Worm (Caenorhabditis elegans) whole organism, L3 larva: ENCODE measurements around the gene ZK353.4.

Experiments
- R02D3.7 ChIP-seq: fragments of 150-350 bp; optimal IDR thresholded peaks from 2 replicates; lab custom pipeline; 2014; ENCODE audit warnings: missing biosample characterization, missing genetic modification characterization
- ZK546.5 ChIP-seq: sonication (generic microtip); optimal IDR thresholded peaks from 2 replicates; lab custom pipeline; 2017; ENCODE audit warnings: missing biosample characterization, missing genetic modification characterization
- aly-2 ChIP-seq: fragments of 150-350 bp; optimal IDR thresholded peaks from 2 replicates; lab custom pipeline; 2014; ENCODE audit warnings: missing biosample characterization, missing genetic modification characterization
- ama-1 ChIP-seq: fragments of 150-350 bp; optimal IDR thresholded peaks from 2 replicates; lab custom pipeline; 2018
- ceh-16 ChIP-seq: sonication (generic microtip); optimal IDR thresholded peaks from 2 replicates; lab custom pipeline; 2017; ENCODE audit warnings: missing biosample characterization, missing genetic modification characterization
- ceh-28 ChIP-seq: fragments of 150-350 bp; optimal IDR thresholded peaks from 2 replicates; lab custom pipeline; 2014; ENCODE audit warnings: missing biosample characterization, missing genetic modification reagents, missing genetic modification characterization
- ceh-82 ChIP-seq: fragments of 150-350 bp; optimal IDR thresholded peaks from 2 replicates; lab custom pipeline; 2014; ENCODE audit warnings: missing biosample characterization, missing genetic modification characterization
- ceh-9 ChIP-seq: sonication (generic microtip); optimal IDR thresholded peaks from 2 replicates; lab custom pipeline; 2018; ENCODE audit warnings: missing biosample characterization, missing genetic modification characterization
- egl-5 ChIP-seq: fragments of 150-350 bp; optimal IDR thresholded peaks from 2 replicates; lab custom pipeline; 2017; ENCODE audit warnings: missing biosample characterization, missing genetic modification reagents, missing genetic modification characterization, inconsistent platforms
- elt-1 ChIP-seq: fragments of 150-350 bp; optimal IDR thresholded peaks from 2 replicates; lab custom pipeline; 2014; ENCODE audit warnings: missing biosample characterization, missing genetic modification characterization
- elt-2 ChIP-seq: sonication (generic microtip); optimal IDR thresholded peaks from 2 replicates; lab custom pipeline; 2016; ENCODE audit warnings: missing genetic modification reagents, mild to moderate bottlenecking, missing genetic modification characterization, missing compliant biosample characterization
- elt-3 ChIP-seq, 3 experiments: fragments of 150-350 bp in 1 of 3; sonication (generic microtip) in 2 of 3; optimal IDR thresholded peaks; 2 replicates in 2 of 3; 4 replicates in 1 of 3; lab custom pipeline; 2014 to 2017; ENCODE audit warnings: missing biosample characterization in 3 of 3, missing genetic modification characterization in 3 of 3
- eor-1 ChIP-seq, 2 experiments: fragments of 150-350 bp; optimal IDR thresholded peaks; 2 replicates each; lab custom pipeline; 2014 to 2018; ENCODE audit warnings: missing biosample characterization in 2 of 2, missing genetic modification characterization in 2 of 2
- fkh-10 ChIP-seq: sonication (generic microtip); optimal IDR thresholded peaks from 2 replicates; lab custom pipeline; 2017; ENCODE audit warnings: missing biosample characterization, missing genetic modification reagents, missing genetic modification characterization
- fos-1 ChIP-seq: fragments of 150-350 bp; optimal IDR thresholded peaks from 2 replicates; lab custom pipeline; 2014; ENCODE audit warnings: missing biosample characterization, missing genetic modification characterization
- hmg-11 ChIP-seq: sonication (generic microtip); optimal IDR thresholded peaks from 2 replicates; lab custom pipeline; 2016; ENCODE audit warnings: missing genetic modification characterization, missing compliant biosample characterization
- jun-1 ChIP-seq: fragments of 150-350 bp; optimal IDR thresholded peaks from 2 replicates; lab custom pipeline; 2014; ENCODE audit warnings: missing biosample characterization, missing genetic modification reagents, missing genetic modification characterization
- lin-15B ChIP-seq: fragments of 150-350 bp; optimal IDR thresholded peaks from 2 replicates; lab custom pipeline; 2014; ENCODE audit warnings: missing biosample characterization, missing genetic modification characterization
- lin-39 ChIP-seq: fragments of 150-350 bp; optimal IDR thresholded peaks from 2 replicates; lab custom pipeline; 2018; ENCODE audit warnings: missing biosample characterization, missing genetic modification reagents, missing genetic modification characterization
- lsy-12 ChIP-seq: sonication (generic microtip); optimal IDR thresholded peaks from 2 replicates; lab custom pipeline; 2016; ENCODE audit warnings: mild to moderate bottlenecking, missing genetic modification characterization, missing compliant biosample characterization
- mml-1 ChIP-seq: fragments of 150-350 bp; sonication (generic microtip); optimal IDR thresholded peaks from 3 replicates; lab custom pipeline; 2014; ENCODE audit warnings: missing biosample characterization, missing genetic modification characterization
- nfya-1 ChIP-seq: sonication (generic microtip); optimal IDR thresholded peaks from 2 replicates; lab custom pipeline; 2017; ENCODE audit warnings: missing genetic modification characterization, mild to moderate bottlenecking, missing compliant biosample characterization, antibody characterized with exemption, moderate library complexity; ENCODE audit not compliant: insufficient read depth
- nhr-11 ChIP-seq: fragments of 150-350 bp; optimal IDR thresholded peaks from 2 replicates; lab custom pipeline; 2014; ENCODE audit warnings: missing biosample characterization, missing genetic modification characterization
- nhr-12 ChIP-seq: fragments of 150-350 bp; optimal IDR thresholded peaks from 2 replicates; lab custom pipeline; 2014; ENCODE audit warnings: missing biosample characterization, missing genetic modification characterization
- nhr-23 ChIP-seq: fragments of 150-350 bp; optimal IDR thresholded peaks from 2 replicates; lab custom pipeline; 2014; ENCODE audit warnings: missing biosample characterization, missing genetic modification reagents, missing genetic modification characterization
- nhr-25 ChIP-seq: sonication (generic microtip); optimal IDR thresholded peaks from 2 replicates; lab custom pipeline; 2017; ENCODE audit warnings: missing biosample characterization, missing genetic modification characterization
- nhr-28 ChIP-seq: fragments of 150-350 bp; optimal IDR thresholded peaks from 2 replicates; lab custom pipeline; 2014; ENCODE audit warnings: missing biosample characterization, missing genetic modification characterization
- nhr-43 ChIP-seq: sonication (generic microtip); optimal IDR thresholded peaks from 2 replicates; lab custom pipeline; 2016; ENCODE audit warnings: mild to moderate bottlenecking, missing genetic modification characterization, missing compliant biosample characterization; ENCODE audit not compliant: poor library complexity, severe bottlenecking
- nhr-67 ChIP-seq: fragments of 150-350 bp; optimal IDR thresholded peaks from 2 replicates; lab custom pipeline; 2014; ENCODE audit warnings: missing biosample characterization, missing genetic modification characterization
- nhr-77 ChIP-seq: fragments of 150-350 bp; optimal IDR thresholded peaks from 2 replicates; lab custom pipeline; 2014; ENCODE audit warnings: missing biosample characterization, missing genetic modification characterization
- pha-4 ChIP-seq: fragments of 150-350 bp; optimal IDR thresholded peaks from 2 replicates; lab custom pipeline; 2014; ENCODE audit warnings: missing biosample characterization, missing genetic modification reagents, missing genetic modification characterization
- pqm-1 ChIP-seq: fragments of 150-350 bp; optimal IDR thresholded peaks from 2 replicates; lab custom pipeline; 2017; ENCODE audit warnings: missing biosample characterization, missing genetic modification characterization, inconsistent platforms
- skn-1 ChIP-seq: fragments of 150-350 bp; optimal IDR thresholded peaks from 2 replicates; lab custom pipeline; 2014; ENCODE audit warnings: missing biosample characterization, missing genetic modification characterization
- snpc-4 ChIP-seq: fragments of 150-350 bp; optimal IDR thresholded peaks from 2 replicates; lab custom pipeline; 2014; ENCODE audit warnings: missing biosample characterization, missing genetic modification characterization
- tbx-2 ChIP-seq: sonication (generic microtip); optimal IDR thresholded peaks from 2 replicates; lab custom pipeline; 2016; ENCODE audit warnings: mild to moderate bottlenecking, missing genetic modification characterization, missing compliant biosample characterization
- unc-39 ChIP-seq: sonication (generic microtip); optimal IDR thresholded peaks from 4 replicates; lab custom pipeline; 2017; ENCODE audit warnings: missing biosample characterization, missing genetic modification characterization
- unc-62 ChIP-seq: fragments of 150-350 bp; sonication (generic microtip); optimal IDR thresholded peaks from 4 replicates; lab custom pipeline; 2014; ENCODE audit warnings: missing biosample characterization, missing genetic modification reagents, missing genetic modification characterization
- ztf-11 ChIP-seq: fragments of 150-350 bp; optimal IDR thresholded peaks from 2 replicates; lab custom pipeline; 2014; ENCODE audit warnings: missing biosample characterization, missing genetic modification characterization

ZK353.4 gene

DNA sequence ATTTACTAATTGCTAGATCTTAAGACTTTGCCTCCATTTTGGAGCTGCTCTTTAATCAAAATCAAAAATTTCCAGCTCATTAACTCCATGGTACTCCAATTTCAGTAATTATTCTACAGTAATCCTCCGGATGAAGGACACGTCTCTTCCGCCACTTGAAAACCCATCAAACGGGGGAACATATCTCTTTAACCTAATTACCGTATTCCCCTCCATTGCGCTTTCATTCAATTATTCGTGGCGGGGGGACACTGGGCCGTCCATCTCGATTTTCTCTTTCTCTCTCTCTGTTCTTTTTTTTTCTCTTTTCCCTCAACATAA, 27.4 kb upstream of the ZK353.4 start:
- TF ChIP-seq pha-4 (tag; lab: Kevin White, UChicago) (no peak), hmg-11 (tag; lab: Kevin White, UChicago) (no peak), snpc-4 (tag; lab: Kevin White, UChicago) (no peak), nhr-12 (tag; lab: Kevin White, UChicago) (no peak), nfya-1 (tag; lab: Kevin White, UChicago) (no peak), ztf-11 (tag; lab: Kevin White, UChicago) (no peak), elt-3 (tag; optimal IDR thresholded peaks at IDR 0.05; lab: Kevin White, UChicago) (no peak), unc-39 (no peak), fos-1 (no peak), elt-2 (no peak), jun-1 (tag; lab: Kevin White, UChicago) (no peak), ceh-82 (no peak), nhr-67 (tag; lab: Kevin White, UChicago) (no peak), nhr-23 (tag; lab: Kevin White, UChicago) (no peak), lsy-12 (tag; lab: Kevin White, UChicago) (no peak), egl-5 (tag; lab: Kevin White, UChicago) (no peak), ama-1 (lab: Kevin White, UChicago) (no peak)

DNA sequence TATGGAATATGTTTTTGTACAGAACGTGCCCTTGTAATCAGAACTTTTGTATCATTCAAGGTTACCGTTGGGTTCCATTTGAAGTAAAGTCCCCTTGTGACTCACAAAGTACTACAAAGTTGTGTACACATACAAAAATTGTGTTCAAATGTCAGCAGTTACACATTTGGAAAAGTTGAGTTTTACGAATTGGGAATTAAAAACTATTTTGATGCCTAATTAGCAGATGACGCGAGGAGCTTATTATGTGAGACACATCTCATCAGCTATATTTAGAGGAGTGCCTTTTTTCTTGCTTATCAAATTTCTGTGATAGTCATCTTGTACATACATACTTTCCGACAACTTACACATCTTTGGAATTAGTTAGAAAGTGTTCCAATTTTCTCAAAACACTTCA, 24.1 kb upstream of the ZK353.4 start:
- TF ChIP-seq eor-1 (tag; optimal IDR thresholded peaks at IDR 0.05; lab: Kevin White, UChicago) (no peak), nhr-23 (tag; lab: Kevin White, UChicago) (no peak), nhr-67 (tag; lab: Kevin White, UChicago) (no peak), ceh-82 (no peak), pha-4 (tag; lab: Kevin White, UChicago) (peak; percentile 32), tbx-2 (tag; lab: Kevin White, UChicago) (no peak), elt-2 (no peak)

DNA sequence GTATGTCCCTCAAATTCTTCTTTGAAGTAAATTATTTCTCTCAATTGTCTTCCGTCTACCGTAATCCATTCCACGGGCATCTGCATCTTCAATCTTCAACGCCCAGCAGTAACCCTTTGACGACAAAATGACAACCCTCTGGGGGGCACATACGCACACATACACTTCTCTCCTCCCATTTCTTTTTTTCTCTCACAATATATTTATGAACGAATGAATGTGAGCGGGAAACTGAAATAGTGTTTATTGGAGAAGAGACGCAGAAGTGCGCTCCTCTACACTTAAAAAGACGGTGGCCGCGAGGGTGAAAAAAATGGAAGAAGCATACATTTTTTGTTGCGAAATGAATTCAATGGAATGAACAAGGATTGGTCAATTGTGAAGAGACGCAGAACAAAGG, 22.5 kb upstream of the ZK353.4 start:
- TF ChIP-seq elt-2: peak; percentile 65
- no peak for TF ChIP-seq ceh-16 (tag; lab: Kevin White, UChicago)
- no peak for TF ChIP-seq ZK546.5
- TF ChIP-seq tbx-2 (tag; lab: Kevin White, UChicago): no peak
- peak; percentile 88 for TF ChIP-seq lin-15B
- peak; percentile 83 for TF ChIP-seq nhr-25
- TF ChIP-seq egl-5 (tag; lab: Kevin White, UChicago): peak; percentile 60
- peak; percentile 82 for TF ChIP-seq snpc-4 (tag; lab: Kevin White, UChicago)
- TF ChIP-seq lsy-12 (tag; lab: Kevin White, UChicago): peak; percentile 85
- TF ChIP-seq hmg-11 (tag; lab: Kevin White, UChicago): peak; percentile 80
- TF ChIP-seq elt-1 (tag; lab: Kevin White, UChicago): peak; percentile 55
- no peak for TF ChIP-seq eor-1 (tag; optimal IDR thresholded peaks at IDR 0.05; lab: Kevin White, UChicago)
- TF ChIP-seq pqm-1 (tag; lab: Kevin White, UChicago): peak; percentile 66
- peak; percentile 59 for TF ChIP-seq ceh-28 (tag; lab: Kevin White, UChicago)
- no peak for TF ChIP-seq nhr-77 (tag; lab: Kevin White, UChicago)
- peak; percentile 78 for TF ChIP-seq nhr-23 (tag; lab: Kevin White, UChicago)
- peak; percentile 75 for TF ChIP-seq fkh-10 (GFP tag; lab: Kevin White, UChicago)
- TF ChIP-seq ceh-9 (tag; lab: Kevin White, UChicago): no peak
- TF ChIP-seq pha-4 (tag; lab: Kevin White, UChicago): peak; percentile 82
- peak; percentile 14 for TF ChIP-seq nhr-43 (tag; lab: Kevin White, UChicago)
- peak; percentile 99 for TF ChIP-seq nfya-1 (tag; lab: Kevin White, UChicago)
- TF ChIP-seq unc-62 (GFP tag; lab: Kevin White, UChicago): peak; percentile 70
- TF ChIP-seq lin-39: peak; percentile 77
- TF ChIP-seq skn-1: peak; percentile 35
- TF ChIP-seq R02D3.7: peak; percentile 23
- no peak for TF ChIP-seq nhr-12 (tag; lab: Kevin White, UChicago)

DNA sequence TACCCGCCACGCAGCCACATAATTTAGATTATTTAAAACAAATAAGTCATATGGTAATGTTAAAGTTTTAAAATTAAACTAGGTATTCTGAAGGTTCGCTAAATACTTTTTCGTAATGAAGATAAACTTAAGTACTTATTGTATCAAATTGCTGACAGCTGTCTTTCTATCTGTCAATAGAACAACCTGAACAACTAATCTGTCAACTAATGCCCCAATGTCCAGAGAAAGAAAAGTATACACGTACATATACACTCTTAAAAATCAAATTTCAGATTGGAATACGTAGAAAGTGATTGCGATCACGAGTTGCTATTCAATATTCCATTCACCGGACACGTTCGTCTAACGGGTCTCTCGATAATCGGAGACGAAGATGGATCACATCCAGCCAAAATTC, 21.3 kb upstream of the ZK353.4 start:
- no peak for TF ChIP-seq nhr-43 (tag; lab: Kevin White, UChicago)

DNA sequence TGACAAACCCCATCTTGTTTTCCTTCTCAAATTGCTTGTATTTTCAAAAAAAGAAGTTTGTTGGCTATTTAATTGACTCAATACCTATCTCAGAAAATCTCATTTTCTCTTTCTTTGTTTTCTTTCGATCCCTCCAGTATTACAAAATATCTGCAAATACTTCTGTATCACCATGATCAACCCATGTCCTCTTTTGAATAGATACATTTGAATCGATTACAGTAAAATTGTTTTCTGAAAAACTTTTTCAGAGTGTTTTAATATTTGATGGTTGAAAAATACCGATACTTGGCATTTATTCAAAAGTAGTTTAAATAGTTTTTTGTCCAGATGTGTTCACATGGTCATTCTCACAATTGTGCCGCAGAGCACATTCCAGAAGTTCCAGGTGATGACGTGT, 19.7 kb upstream of the ZK353.4 start, which contains the start of gene ZK353.9:
ZK353.9 (plus strand) TSS at position 331 of the 400 bp plus-strand sequence.
- TF ChIP-seq aly-2 (tag; lab: Kevin White, UChicago): no peak
- no peak for TF ChIP-seq nhr-28 (tag; lab: Kevin White, UChicago)
- TF ChIP-seq elt-3 (tag; optimal IDR thresholded peaks at IDR 0.05; lab: Kevin White, UChicago): no peak
- no peak for TF ChIP-seq mml-1
- TF ChIP-seq nhr-77 (tag; lab: Kevin White, UChicago): no peak
- TF ChIP-seq ceh-28 (tag; lab: Kevin White, UChicago): no peak
- no peak for TF ChIP-seq nfya-1 (tag; lab: Kevin White, UChicago)
- TF ChIP-seq ztf-11 (tag; lab: Kevin White, UChicago): no peak
- no peak for TF ChIP-seq R02D3.7
- TF ChIP-seq jun-1 (tag; lab: Kevin White, UChicago): no peak
- no peak for TF ChIP-seq lin-15B
- TF ChIP-seq snpc-4 (tag; lab: Kevin White, UChicago): no peak
- TF ChIP-seq nhr-11 (tag; lab: Kevin White, UChicago): no peak
- TF ChIP-seq lin-39: no peak
- TF ChIP-seq fos-1: no peak
- TF ChIP-seq elt-1 (tag; lab: Kevin White, UChicago): no peak
- TF ChIP-seq nhr-43 (tag; lab: Kevin White, UChicago): no peak
